Worm (Caenorhabditis elegans): ENCODE results near the gene M02G9.4.

DNA sequence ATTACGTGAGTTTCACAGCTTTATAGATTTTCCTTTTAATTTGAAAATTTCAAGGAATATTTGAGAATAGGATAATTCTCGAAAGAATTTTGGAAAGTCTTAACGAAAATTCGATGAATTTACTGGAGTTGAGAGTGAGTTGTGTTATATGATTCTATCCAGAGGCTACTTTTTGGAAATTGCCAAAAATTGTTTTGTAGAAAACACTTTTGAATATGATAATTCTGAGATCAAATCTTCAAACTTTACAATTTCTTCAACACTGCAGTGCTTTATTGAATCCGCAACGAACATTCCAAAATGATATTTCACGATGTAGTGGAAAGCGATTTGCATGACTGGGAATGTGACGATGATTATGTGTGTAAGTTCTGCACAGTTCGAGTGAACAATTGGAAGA is 34.9 kb downstream of the M02G9.4 start, which contains the start of gene C07E3.8:
- TF ChIP-seq C34F6.9 (tag; optimal IDR thresholded peaks at IDR 0.05) = no peak
- TF ChIP-seq snpc-4 (tag; optimal IDR thresholded peaks at IDR 0.05) = no peak
- no peak for TF ChIP-seq peb-1 (tag; optimal IDR thresholded peaks at IDR 0.05)
- TF ChIP-seq mab-5 (tag; optimal IDR thresholded peaks at IDR 0.05) = no peak

Data from whole organism, L2 larva.